Comparison of ENCODE assay signal across 5 fruit fly cellular contexts in the genomic region with DNA sequence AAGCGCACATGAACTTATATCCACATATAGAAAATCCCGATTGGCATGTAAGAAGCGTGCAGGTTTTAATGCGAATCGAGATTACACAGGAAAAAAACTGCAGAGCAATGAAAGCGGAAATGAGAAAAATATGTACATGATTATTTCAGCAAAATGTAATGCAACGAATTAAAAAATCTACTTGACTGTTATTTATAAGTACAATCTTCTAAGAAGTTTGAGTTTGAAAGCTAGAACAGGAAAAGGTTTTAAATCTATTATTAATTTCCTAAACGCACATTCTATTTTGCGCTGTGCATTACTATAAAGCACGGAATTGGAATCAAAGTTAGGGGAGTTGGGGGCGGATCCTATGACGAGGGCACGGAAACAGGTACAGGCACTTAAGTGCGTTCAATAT.
TF ChIP-seq lines count a peak whose summit lies in the region.

No protein-coding gene starts in this region.

- no peak for TF ChIP-seq CTCF in whole organism, embryonic (GFP tag; optimal IDR thresholded peaks at IDR 0.05; lab: Kevin White, UChicago)

TF ChIP-seq in whole organism, adult, 20 proteins besides CTCF, POLR2A, EP300 and RAD21:
- TF ChIP-seq pad (GFP tag; optimal IDR thresholded peaks at IDR 0.05; lab: Kevin White, UChicago) (no peak), cnc (optimal IDR thresholded peaks at IDR 0.05; lab: Kevin White, UChicago) (no peak), CG33017 (tag; optimal IDR thresholded peaks at IDR 0.05; lab: Kevin White, UChicago) (no peak), bab1 (GFP tag; optimal IDR thresholded peaks at IDR 0.05; lab: Kevin White, UChicago) (no peak), toe (GFP tag; optimal IDR thresholded peaks at IDR 0.05; lab: Kevin White, UChicago) (no peak), CG1620 (GFP tag; optimal IDR thresholded peaks at IDR 0.05; lab: Kevin White, UChicago) (no peak), CG5204 (GFP tag; optimal IDR thresholded peaks at IDR 0.05; lab: Kevin White, UChicago) (peak; percentile 17), cic (GFP tag; optimal IDR thresholded peaks at IDR 0.05; lab: Kevin White, UChicago) (no peak), Hr96 (GFP tag; optimal IDR thresholded peaks at IDR 0.05; lab: Kevin White, UChicago) (no peak), kay (GFP tag; lab: Kevin White, UChicago; ENCODE audit: borderline replicate concordance) (no peak), CG14711 (tag; optimal IDR thresholded peaks at IDR 0.05; lab: Kevin White, UChicago) (no peak), CG11617 (GFP tag; optimal IDR thresholded peaks at IDR 0.05; lab: Kevin White, UChicago) (no peak), CG7101 (tag; optimal IDR thresholded peaks at IDR 0.05; lab: Kevin White, UChicago) (no peak), CG7045 (GFP tag; optimal IDR thresholded peaks at IDR 0.05; lab: Kevin White, UChicago) (peak; percentile 10), Crg-1 (GFP tag; optimal IDR thresholded peaks at IDR 0.05; lab: Kevin White, UChicago) (no peak)

TF ChIP-seq in whole organism, embryonic, 481 proteins besides CTCF, POLR2A, EP300 and RAD21 (continues in another document):
- TF ChIP-seq al (GFP tag; IDR thresholded peaks at IDR 0.05; lab: Robert Waterston, UW): peak; percentile 46
- no peak for TF ChIP-seq otp (GFP tag; IDR thresholded peaks at IDR 0.05; lab: Robert Waterston, UW)
- TF ChIP-seq CG3065 (GFP tag; optimal IDR thresholded peaks at IDR 0.05; lab: Kevin White, UChicago): no peak
- no peak for TF ChIP-seq NC2β (GFP tag; optimal IDR thresholded peaks at IDR 0.05; lab: Kevin White, UChicago)
- no peak for TF ChIP-seq CG14860 (GFP tag; IDR thresholded peaks at IDR 0.05; lab: Robert Waterston, UW; ENCODE audit: partially characterized antibody)
- TF ChIP-seq Vsx1 (GFP tag; optimal IDR thresholded peaks at IDR 0.05; lab: Kevin White, UChicago): no peak
- TF ChIP-seq Rfx (GFP tag; IDR thresholded peaks at IDR 0.05; lab: Robert Waterston, UW): peak; percentile 65
- TF ChIP-seq vnd (GFP tag; IDR thresholded peaks at IDR 0.05; lab: Robert Waterston, UW; ENCODE audit: partially characterized antibody): no peak
- no peak for TF ChIP-seq insv (GFP tag; optimal IDR thresholded peaks at IDR 0.05; lab: Kevin White, UChicago)
- no peak for TF ChIP-seq cato (GFP tag; optimal IDR thresholded peaks at IDR 0.05; lab: Kevin White, UChicago; ENCODE audit: borderline replicate concordance)
- TF ChIP-seq CG6813 (GFP tag; optimal IDR thresholded peaks at IDR 0.05; lab: Kevin White, UChicago): no peak
- peak; percentile 43 for TF ChIP-seq Hsf (GFP tag; optimal IDR thresholded peaks at IDR 0.05; lab: Kevin White, UChicago)
- TF ChIP-seq slbo (GFP tag; IDR thresholded peaks at IDR 0.05; lab: Robert Waterston, UW): peak; percentile 59
- peak; percentile 8 for TF ChIP-seq mam (GFP tag; optimal IDR thresholded peaks at IDR 0.05; lab: Kevin White, UChicago)
- TF ChIP-seq lola (GFP tag; optimal IDR thresholded peaks at IDR 0.05; lab: Kevin White, UChicago): no peak
- TF ChIP-seq CG30020 (tag; optimal IDR thresholded peaks at IDR 0.05; lab: Kevin White, UChicago): no peak
- peak; percentile 79 for TF ChIP-seq Med (GFP tag; lab: Kevin White, UChicago)
- no peak for TF ChIP-seq sc (optimal IDR thresholded peaks at IDR 0.05; lab: Kevin White, UChicago)
- TF ChIP-seq sc (GFP tag; optimal IDR thresholded peaks at IDR 0.05; lab: Kevin White, UChicago): no peak

TF ChIP-seq in whole organism, prepupa, 60 proteins besides CTCF, POLR2A, EP300 and RAD21 (continues in another document):
- TF ChIP-seq CG34406 (GFP tag; optimal IDR thresholded peaks at IDR 0.05; lab: Kevin White, UChicago) (peak; percentile 31), Smox (GFP tag; optimal IDR thresholded peaks at IDR 0.05; lab: Kevin White, UChicago) (no peak), CG8632 (GFP tag; optimal IDR thresholded peaks at IDR 0.05; lab: Kevin White, UChicago) (peak; percentile 51), Ets21C (GFP tag; optimal IDR thresholded peaks at IDR 0.05; lab: Kevin White, UChicago) (no peak), CG11902 (GFP tag; optimal IDR thresholded peaks at IDR 0.05; lab: Kevin White, UChicago) (no peak), Hr38 (GFP tag; optimal IDR thresholded peaks at IDR 0.05; lab: Kevin White, UChicago) (no peak), CG1621 (tag; optimal IDR thresholded peaks at IDR 0.05; lab: Kevin White, UChicago) (peak; percentile 50), pdm3 (GFP tag; optimal IDR thresholded peaks at IDR 0.05; lab: Kevin White, UChicago) (peak; percentile 76), CG8319 (GFP tag; optimal IDR thresholded peaks at IDR 0.05; lab: Kevin White, UChicago) (peak; percentile 6), topi (GFP tag; optimal IDR thresholded peaks at IDR 0.05; lab: Kevin White, UChicago) (peak; percentile 14), Eip75B (GFP tag; optimal IDR thresholded peaks at IDR 0.05; lab: Kevin White, UChicago) (peak; percentile 57), CG6808 (GFP tag; optimal IDR thresholded peaks at IDR 0.05; lab: Kevin White, UChicago) (peak; percentile 57), achi (GFP tag; optimal IDR thresholded peaks at IDR 0.05; lab: Kevin White, UChicago) (peak; percentile 63), lz (GFP tag; optimal IDR thresholded peaks at IDR 0.05; lab: Kevin White, UChicago) (peak; percentile 34), CG6854 (GFP tag; optimal IDR thresholded peaks at IDR 0.05; lab: Kevin White, UChicago) (no peak), Sox14 (GFP tag; optimal IDR thresholded peaks at IDR 0.05; lab: Kevin White, UChicago) (peak; percentile 57), fd85E (GFP tag; optimal IDR thresholded peaks at IDR 0.05; lab: Kevin White, UChicago) (no peak), CG6792 (GFP tag; optimal IDR thresholded peaks at IDR 0.05; lab: Kevin White, UChicago) (peak; percentile 47), Sox15 (GFP tag; optimal IDR thresholded peaks at IDR 0.05; lab: Kevin White, UChicago) (no peak)

TF ChIP-seq in whole organism, pupa, 21 proteins besides CTCF, POLR2A, EP300 and RAD21:
- peak; percentile 83 for TF ChIP-seq CG32121 (GFP tag; IDR thresholded peaks at IDR 0.05; lab: Robert Waterston, UW)
- TF ChIP-seq D1 (tag; optimal IDR thresholded peaks at IDR 0.05; lab: Kevin White, UChicago): no peak
- peak; percentile 71 for TF ChIP-seq CG8159 (tag; optimal IDR thresholded peaks at IDR 0.05; lab: Kevin White, UChicago)
- TF ChIP-seq gl (tag; optimal IDR thresholded peaks at IDR 0.05; lab: Kevin White, UChicago): peak; percentile 30
- peak; percentile 77 for TF ChIP-seq Ets98B (GFP tag; IDR thresholded peaks at IDR 0.05; lab: Robert Waterston, UW)
- TF ChIP-seq CG17806 (tag; optimal IDR thresholded peaks at IDR 0.05; lab: Kevin White, UChicago): peak; percentile 78
- peak; percentile 77 for TF ChIP-seq Pif1A (GFP tag; optimal IDR thresholded peaks at IDR 0.05; lab: Kevin White, UChicago)
- peak; percentile 84 for TF ChIP-seq CG8301 (tag; optimal IDR thresholded peaks at IDR 0.05; lab: Kevin White, UChicago)
- peak; percentile 84 for TF ChIP-seq CG4496 (GFP tag; IDR thresholded peaks at IDR 0.05; lab: Robert Waterston, UW)
- peak; percentile 87 for TF ChIP-seq CG14655 (GFP tag; optimal IDR thresholded peaks at IDR 0.05; lab: Kevin White, UChicago)
- no peak for TF ChIP-seq Snoo (tag; optimal IDR thresholded peaks at IDR 0.05; lab: Kevin White, UChicago)
- no peak for TF ChIP-seq CG10348 (GFP tag; IDR thresholded peaks at IDR 0.05; lab: Robert Waterston, UW)
- peak; percentile 72 for TF ChIP-seq CG15710 (tag; optimal IDR thresholded peaks at IDR 0.05; lab: Kevin White, UChicago)
- TF ChIP-seq rn (GFP tag; IDR thresholded peaks at IDR 0.05; lab: Robert Waterston, UW): 0 out of 2 replicates have a peak, but pooled peaks have one; percentile 24
- no peak; the same call in 2 of the 3 replicates for TF ChIP-seq fd96Ca (GFP tag; IDR thresholded peaks at IDR 0.05; lab: Robert Waterston, UW)
- no peak for TF ChIP-seq CG13204 (GFP tag; optimal IDR thresholded peaks at IDR 0.05; lab: Kevin White, UChicago)
- no peak for TF ChIP-seq EcR (GFP tag; optimal IDR thresholded peaks at IDR 0.05; lab: Kevin White, UChicago)
- peak; percentile 81 for TF ChIP-seq CG9948 (tag; optimal IDR thresholded peaks at IDR 0.05; lab: Kevin White, UChicago)
- peak; percentile 51 for TF ChIP-seq CG12605 (GFP tag; IDR thresholded peaks at IDR 0.05; lab: Robert Waterston, UW)
- peak; percentile 62 for TF ChIP-seq Pif1B (GFP tag; optimal IDR thresholded peaks at IDR 0.05; lab: Kevin White, UChicago)
- TF ChIP-seq CG34367 (tag; optimal IDR thresholded peaks at IDR 0.05; lab: Kevin White, UChicago): peak; percentile 55

TF ChIP-seq in whole organism, wandering third instar larva, 38 proteins besides CTCF, POLR2A, EP300 and RAD21:
- TF ChIP-seq Myc (optimal IDR thresholded peaks at IDR 0.05; lab: Kevin White, UChicago) (no peak), Sp1 (GFP tag; optimal IDR thresholded peaks at IDR 0.05; lab: Kevin White, UChicago) (no peak), h (GFP tag; optimal IDR thresholded peaks at IDR 0.05; lab: Kevin White, UChicago) (peak; percentile 62), foxo (GFP tag; optimal IDR thresholded peaks at IDR 0.05; lab: Kevin White, UChicago) (peak in 1 of 2 experiments; percentile 30), fru (GFP tag; optimal IDR thresholded peaks at IDR 0.05; lab: Kevin White, UChicago) (peak; percentile 21), tai (GFP tag; optimal IDR thresholded peaks at IDR 0.05; lab: Kevin White, UChicago) (no peak), dmrt93B (GFP tag; optimal IDR thresholded peaks at IDR 0.05; lab: Kevin White, UChicago) (no peak), ey (GFP tag; optimal IDR thresholded peaks at IDR 0.05; lab: Kevin White, UChicago) (peak; percentile 38), lola (GFP tag; optimal IDR thresholded peaks at IDR 0.05; lab: Kevin White, UChicago) (no peak), OdsH (GFP tag; optimal IDR thresholded peaks at IDR 0.05; lab: Kevin White, UChicago) (peak; percentile 36), rgr (GFP tag; optimal IDR thresholded peaks at IDR 0.05; lab: Kevin White, UChicago) (peak; percentile 5)
